Worm (Caenorhabditis elegans): Measurements from ENCODE around the gene nhr-55.

ce11 chrV:477664-478212 is at the start of gene nhr-55:
- TF ChIP-seq nhr-25 (tag; optimal IDR thresholded peaks at IDR 0.05; ENCODE audit: borderline replicate concordance, insufficient read depth), result no peak
- no peak for TF ChIP-seq lim-7 (GFP tag; IDR thresholded peaks at IDR 0.05)
- TF ChIP-seq lin-15B (tag; optimal IDR thresholded peaks at IDR 0.05), result no peak
- no peak for TF ChIP-seq F49E8.2 (tag; optimal IDR thresholded peaks at IDR 0.05; ENCODE audit: borderline replicate concordance)
- no peak for TF ChIP-seq jun-1 (tag; optimal IDR thresholded peaks at IDR 0.05)

Measured in whole organism, L4 larva.